Fruit fly (Drosophila melanogaster): Measurements from ENCODE around the gene CG32277.

CG32277 gene

dm6 chr3L:3245189-3245588 lies 39.9 kb upstream of the CG32277 start (continued):
- TF ChIP-seq CG6163 (GFP tag; IDR thresholded peaks at IDR 0.05), result peak; percentile 89
- TF ChIP-seq OdsH (GFP tag; optimal IDR thresholded peaks at IDR 0.05), result peak; percentile 87
- TF ChIP-seq Lpt (GFP tag; optimal IDR thresholded peaks at IDR 0.05), result peak; percentile 43
- no peak for TF ChIP-seq fkh (GFP tag; optimal IDR thresholded peaks at IDR 0.05)
- TF ChIP-seq Smox (GFP tag; optimal IDR thresholded peaks at IDR 0.05), result peak; percentile 88
- TF ChIP-seq Eip75B (GFP tag; optimal IDR thresholded peaks at IDR 0.05), result peak; percentile 91
- peak; percentile 86 for TF ChIP-seq pdm3 (GFP tag; optimal IDR thresholded peaks at IDR 0.05)
- TF ChIP-seq CG16779 (tag; optimal IDR thresholded peaks at IDR 0.05), result peak; percentile 86
- peak; percentile 77 for TF ChIP-seq Sox15 (GFP tag; optimal IDR thresholded peaks at IDR 0.05)
- peak; percentile 86 for TF ChIP-seq spab (GFP tag; optimal IDR thresholded peaks at IDR 0.05)
- TF ChIP-seq svp (GFP tag), result peak; percentile 93
- TF ChIP-seq net (GFP tag; optimal IDR thresholded peaks at IDR 0.05), result peak; percentile 89
- peak; percentile 93 to 96 for TF ChIP-seq ss (GFP tag; optimal IDR thresholded peaks at IDR 0.05)
- peak; percentile 82 for TF ChIP-seq lz (GFP tag; optimal IDR thresholded peaks at IDR 0.05)
- peak; percentile 89 for TF ChIP-seq esn (GFP tag; optimal IDR thresholded peaks at IDR 0.05)
- no peak for TF ChIP-seq Hr38 (GFP tag; optimal IDR thresholded peaks at IDR 0.05)

dm6 chr3L:3244244-3245144 lies 39.2 kb upstream of the CG32277 start, which contains the start of gene CG12078:
Gene CG12078, minus strand, starts transcription at chr3L:3244294.
- TF ChIP-seq CG10669 (GFP tag; optimal IDR thresholded peaks at IDR 0.05) (no peak), fd59A (GFP tag; optimal IDR thresholded peaks at IDR 0.05) (peak; percentile 13), Met (GFP tag; optimal IDR thresholded peaks at IDR 0.05) (peak; percentile 37), dsx (GFP tag; optimal IDR thresholded peaks at IDR 0.05; ENCODE audit: poor library complexity, severe bottlenecking) (no peak), salr (GFP tag; optimal IDR thresholded peaks at IDR 0.05) (no peak), CG34406 (GFP tag; optimal IDR thresholded peaks at IDR 0.05) (no peak), CG3919 (GFP tag; optimal IDR thresholded peaks at IDR 0.05) (no peak), CG6163 (GFP tag; IDR thresholded peaks at IDR 0.05) (0 out of 3 replicates have a peak, but pooled peaks have one; percentile 32), CG6276 (GFP tag; optimal IDR thresholded peaks at IDR 0.05) (no peak), cyc (GFP tag; optimal IDR thresholded peaks at IDR 0.05) (peak; percentile 28), topi (GFP tag; optimal IDR thresholded peaks at IDR 0.05) (peak; percentile 41), CG32006 (GFP tag; optimal IDR thresholded peaks at IDR 0.05) (no peak), dac (GFP tag; optimal IDR thresholded peaks at IDR 0.05) (no peak), Gug (GFP tag; IDR thresholded peaks at IDR 0.05) (no peak), CG3032 (tag; optimal IDR thresholded peaks at IDR 0.05) (peak; percentile 13), Sox14 (GFP tag; optimal IDR thresholded peaks at IDR 0.05) (no peak), CG31627 (GFP tag; optimal IDR thresholded peaks at IDR 0.05) (peak; percentile 3), CG7368 (GFP tag; optimal IDR thresholded peaks at IDR 0.05) (no peak), lz (GFP tag; optimal IDR thresholded peaks at IDR 0.05) (peak; percentile 9), svp (GFP tag) (peak; percentile 65), Eip78C (GFP tag) (peak; percentile 74), CG8632 (GFP tag; optimal IDR thresholded peaks at IDR 0.05) (no peak), esn (GFP tag; optimal IDR thresholded peaks at IDR 0.05) (peak; percentile 46), Smox (GFP tag; optimal IDR thresholded peaks at IDR 0.05) (peak; percentile 23)
